Fruit fly (Drosophila melanogaster): ENCODE measurements around the gene Eaf6.

- TF ChIP-seq psq (GFP tag; optimal IDR thresholded peaks at IDR 0.05) = no peak
- TF ChIP-seq GATAd (GFP tag; optimal IDR thresholded peaks at IDR 0.05) = no peak
- no peak for TF ChIP-seq fru (GFP tag; optimal IDR thresholded peaks at IDR 0.05)
- no peak for TF ChIP-seq foxo (GFP tag; optimal IDR thresholded peaks at IDR 0.05)
Observed at dm6 chr3L:5610582-5610981, 2.5 kb upstream of the Eaf6 start.
